Fruit fly (Drosophila melanogaster): ENCODE data around the gene Nnk.
A peak's percentile ranks its signal among the peaks of the same experiment; 100 is the strongest.

The Nnk gene

dm6 chr3R:17818803-17819202, 13.8 kb upstream of the Nnk start (continued):
- TF ChIP-seq Opbp (GFP tag; IDR thresholded peaks at IDR 0.05; ENCODE audit: partially characterized antibody): no peak
- TF ChIP-seq usp (GFP tag; optimal IDR thresholded peaks at IDR 0.05): no peak
- TF ChIP-seq CG6813 (GFP tag; optimal IDR thresholded peaks at IDR 0.05): peak; percentile 42
- no peak for TF ChIP-seq Hmx (GFP tag; optimal IDR thresholded peaks at IDR 0.05)
- TF ChIP-seq HLH54F (GFP tag; optimal IDR thresholded peaks at IDR 0.05): no peak
- no peak for TF ChIP-seq Hr78 (GFP tag; optimal IDR thresholded peaks at IDR 0.05)
- TF ChIP-seq CG2202 (tag; optimal IDR thresholded peaks at IDR 0.05): no peak
- TF ChIP-seq chm (GFP tag; IDR thresholded peaks at IDR 0.05): no peak
- TF ChIP-seq Hsf (GFP tag; optimal IDR thresholded peaks at IDR 0.05): peak; percentile 39
- peak; percentile 44 for TF ChIP-seq CG15269 (tag; optimal IDR thresholded peaks at IDR 0.05)
- no peak for TF ChIP-seq ash1 (GFP tag; optimal IDR thresholded peaks at IDR 0.05)
- TF ChIP-seq CG13424 (tag; optimal IDR thresholded peaks at IDR 0.05): peak; percentile 23
- no peak for TF ChIP-seq CG13287 (GFP tag; IDR thresholded peaks at IDR 0.05; ENCODE audit: partially characterized antibody)
- no peak for TF ChIP-seq CG9797 (GFP tag; optimal IDR thresholded peaks at IDR 0.05)
- peak in 1 of 2 experiments; percentile 41 for TF ChIP-seq bsh (GFP tag; optimal IDR thresholded peaks at IDR 0.05)
- no peak for TF ChIP-seq sob (GFP tag; IDR thresholded peaks at IDR 0.05)
- TF ChIP-seq ap (GFP tag; IDR thresholded peaks at IDR 0.05): no peak
- no peak for TF ChIP-seq Mes4 (GFP tag; optimal IDR thresholded peaks at IDR 0.05)
- no peak for TF ChIP-seq CG10431 (GFP tag; optimal IDR thresholded peaks at IDR 0.05)
- TF ChIP-seq H2.0 (GFP tag; IDR thresholded peaks at IDR 0.05): no peak
- TF ChIP-seq btn (GFP tag; optimal IDR thresholded peaks at IDR 0.05): no peak
- TF ChIP-seq ttk (GFP tag; IDR thresholded peaks at IDR 0.05): no peak
- TF ChIP-seq CG6254 (GFP tag; optimal IDR thresholded peaks at IDR 0.05): no peak
- TF ChIP-seq Dek (tag; optimal IDR thresholded peaks at IDR 0.05): peak; percentile 13
- TF ChIP-seq sqz (GFP tag; optimal IDR thresholded peaks at IDR 0.05): no peak
- TF ChIP-seq CG16779 (GFP tag; IDR thresholded peaks at IDR 0.05): no peak
- TF ChIP-seq Xbp1 (GFP tag; optimal IDR thresholded peaks at IDR 0.05): peak; percentile 30
- TF ChIP-seq dpn (GFP tag; optimal IDR thresholded peaks at IDR 0.05): peak; percentile 8 to 20
- TF ChIP-seq CTCF (GFP tag; optimal IDR thresholded peaks at IDR 0.05): no peak
- TF ChIP-seq CG8089 (GFP tag; optimal IDR thresholded peaks at IDR 0.05): no peak
- TF ChIP-seq CG6765 (GFP tag; optimal IDR thresholded peaks at IDR 0.05): no peak
- no peak for TF ChIP-seq CG7745 (tag; optimal IDR thresholded peaks at IDR 0.05)
- TF ChIP-seq pros (GFP tag; optimal IDR thresholded peaks at IDR 0.05): no peak
- no peak for TF ChIP-seq chn (GFP tag; optimal IDR thresholded peaks at IDR 0.05)
- TF ChIP-seq tin (GFP tag; optimal IDR thresholded peaks at IDR 0.05): no peak
- no peak for TF ChIP-seq ase (GFP tag; IDR thresholded peaks at IDR 0.05)
- peak; percentile 19 for TF ChIP-seq CG2712 (tag; optimal IDR thresholded peaks at IDR 0.05)
- peak; percentile 46 for TF ChIP-seq unpg (GFP tag; optimal IDR thresholded peaks at IDR 0.05)
- TF ChIP-seq Meics (GFP tag; optimal IDR thresholded peaks at IDR 0.05): peak; percentile 53
- TF ChIP-seq CG17361 (GFP tag; IDR thresholded peaks at IDR 0.05): no peak
- no peak for TF ChIP-seq zfh2 (GFP tag; optimal IDR thresholded peaks at IDR 0.05)
- TF ChIP-seq so (GFP tag; IDR thresholded peaks at IDR 0.05): no peak
- no peak for TF ChIP-seq Usf (GFP tag; optimal IDR thresholded peaks at IDR 0.05)
- TF ChIP-seq CG6175 (GFP tag; IDR thresholded peaks at IDR 0.05): no peak
- TF ChIP-seq Trl (optimal IDR thresholded peaks at IDR 0.05): no peak
- TF ChIP-seq Trl (GFP tag; optimal IDR thresholded peaks at IDR 0.05): no peak
- TF ChIP-seq CG5953 (GFP tag; IDR thresholded peaks at IDR 0.05): no peak
- TF ChIP-seq CG1024 (GFP tag; IDR thresholded peaks at IDR 0.05): no peak
- 0 out of 3 replicates have a peak, but pooled peaks have one; percentile 14 for TF ChIP-seq CG11695 (GFP tag; IDR thresholded peaks at IDR 0.05)
- no peak for TF ChIP-seq CG10543 (GFP tag; optimal IDR thresholded peaks at IDR 0.05)
- no peak for TF ChIP-seq stwl (tag; optimal IDR thresholded peaks at IDR 0.05)
- TF ChIP-seq CG9215 (GFP tag; IDR thresholded peaks at IDR 0.05): no peak
- TF ChIP-seq Jarid2 (GFP tag; optimal IDR thresholded peaks at IDR 0.05): no peak
